Worm (Caenorhabditis elegans): Measurements from ENCODE around the gene rpoa-12.
A peak's percentile ranks its signal among the peaks of the same experiment; 100 is the strongest.

rpoa-12 gene

ce11 chrV:14456626-14457025, 33.5 kb upstream of the rpoa-12 start, which contains the start of gene bmk-1:
TSS of gene bmk-1 (minus strand) at chrV:14456984.
- TF ChIP-seq lin-11 (tag; optimal IDR thresholded peaks at IDR 0.05) (no peak), gmeb-1 (tag; optimal IDR thresholded peaks at IDR 0.05) (peak; percentile 70)

ce11 chrV:14449397-14449796, 26.3 kb upstream of the rpoa-12 start, which contains the start of gene F23B12.7:
TSS of gene F23B12.7 (plus strand) at chrV:14449697.
- TF ChIP-seq skn-1 (tag; optimal IDR thresholded peaks at IDR 0.05) (no peak), ztf-11 (tag; optimal IDR thresholded peaks at IDR 0.05) (no peak), unc-39 (tag; optimal IDR thresholded peaks at IDR 0.05) (no peak), ZK546.5 (tag; optimal IDR thresholded peaks at IDR 0.05) (no peak), egl-27 (tag; optimal IDR thresholded peaks at IDR 0.05) (no peak), nhr-11 (tag; optimal IDR thresholded peaks at IDR 0.05) (no peak), nhr-237 (tag; optimal IDR thresholded peaks at IDR 0.05) (no peak), Y55F3AM.14 (GFP tag; optimal IDR thresholded peaks at IDR 0.05) (no peak)

ce11 chrV:14448669-14449068, 25.6 kb upstream of the rpoa-12 start:
- peak; percentile 35 for TF ChIP-seq nhr-21 (tag; optimal IDR thresholded peaks at IDR 0.05)
- no peak for TF ChIP-seq unc-55 (GFP tag; optimal IDR thresholded peaks at IDR 0.05)
- no peak for TF ChIP-seq ZK546.5 (tag; optimal IDR thresholded peaks at IDR 0.05)

- TF ChIP-seq fos-1 (tag; optimal IDR thresholded peaks at IDR 0.05) (peak; percentile 80), sem-4 (tag; optimal IDR thresholded peaks at IDR 0.05) (no peak), blmp-1 (tag; optimal IDR thresholded peaks at IDR 0.05; ENCODE audit: insufficient read depth) (no peak), unc-55 (GFP tag; optimal IDR thresholded peaks at IDR 0.05) (peak; percentile 9), ceh-82 (tag; optimal IDR thresholded peaks at IDR 0.05) (no peak), snpc-4 (tag; optimal IDR thresholded peaks at IDR 0.05) (no peak), gmeb-1 (tag; optimal IDR thresholded peaks at IDR 0.05) (peak; percentile 10), crh-2 (tag; optimal IDR thresholded peaks at IDR 0.05) (peak; percentile 8), F13H6.1 (tag; optimal IDR thresholded peaks at IDR 0.05) (no peak), nhr-11 (tag; optimal IDR thresholded peaks at IDR 0.05) (no peak)
Measured at ce11 chrV:14447240-14447763, 24.2 kb upstream of the rpoa-12 start, which contains the start of the genes dlat-1 and fntb-1. TSS of gene dlat-1 (minus strand) at chrV:14447290. TSS of gene fntb-1 (plus strand) at chrV:14447651.

ce11 chrV:14446453-14446852, 23.3 kb upstream of the rpoa-12 start:
- TF ChIP-seq zag-1 (tag; optimal IDR thresholded peaks at IDR 0.05) (no peak), unc-39 (tag; optimal IDR thresholded peaks at IDR 0.05) (no peak), R02D3.7 (tag; optimal IDR thresholded peaks at IDR 0.05) (no peak), Y55F3AM.14 (GFP tag; optimal IDR thresholded peaks at IDR 0.05) (no peak), ZK546.5 (tag; optimal IDR thresholded peaks at IDR 0.05) (no peak), ztf-11 (tag; optimal IDR thresholded peaks at IDR 0.05) (no peak), sma-9 (GFP tag; optimal IDR thresholded peaks at IDR 0.05) (no peak), sma-9 (tag; optimal IDR thresholded peaks at IDR 0.05) (no peak), elt-3 (tag; optimal IDR thresholded peaks at IDR 0.05) (no peak), gmeb-1 (tag; optimal IDR thresholded peaks at IDR 0.05) (no peak), unc-62 (GFP tag; optimal IDR thresholded peaks at IDR 0.05) (no peak), snpc-4 (tag; optimal IDR thresholded peaks at IDR 0.05) (no peak), aly-2 (tag; optimal IDR thresholded peaks at IDR 0.05) (no peak), nhr-23 (tag; optimal IDR thresholded peaks at IDR 0.05) (no peak), dmd-4 (tag; optimal IDR thresholded peaks at IDR 0.05) (no peak), mdl-1 (tag; optimal IDR thresholded peaks at IDR 0.05) (no peak)

ce11 chrV:14440841-14441240, 17.7 kb upstream of the rpoa-12 start, which contains the start of gene F23B12.4:
TSS of gene F23B12.4 (plus strand) at chrV:14441141.
- TF ChIP-seq nhr-21 (tag; optimal IDR thresholded peaks at IDR 0.05) (no peak), skn-1 (tag; optimal IDR thresholded peaks at IDR 0.05) (no peak), mdl-1 (tag; optimal IDR thresholded peaks at IDR 0.05) (no peak), egl-27 (tag; optimal IDR thresholded peaks at IDR 0.05) (no peak), Y55F3AM.14 (GFP tag; optimal IDR thresholded peaks at IDR 0.05) (no peak), lin-13 (GFP tag; optimal IDR thresholded peaks at IDR 0.05) (no peak), lin-39 (tag; optimal IDR thresholded peaks at IDR 0.05) (no peak), ama-1 (optimal IDR thresholded peaks at IDR 0.05) (no peak), nhr-10 (tag; optimal IDR thresholded peaks at IDR 0.05) (no peak), nhr-77 (tag; optimal IDR thresholded peaks at IDR 0.05) (no peak), R02D3.7 (tag; optimal IDR thresholded peaks at IDR 0.05) (no peak), blmp-1 (tag; optimal IDR thresholded peaks at IDR 0.05; ENCODE audit: insufficient read depth) (no peak), zag-1 (tag; optimal IDR thresholded peaks at IDR 0.05) (no peak), unc-39 (tag; optimal IDR thresholded peaks at IDR 0.05) (no peak), ZK546.5 (tag; optimal IDR thresholded peaks at IDR 0.05) (no peak), crh-2 (tag; optimal IDR thresholded peaks at IDR 0.05) (no peak), sma-9 (GFP tag; optimal IDR thresholded peaks at IDR 0.05) (no peak), sma-9 (tag; optimal IDR thresholded peaks at IDR 0.05) (no peak)

Data from whole organism, L2 larva.